Comparison of ENCODE assay signal across 1 worm cellular context in genomic region chrIII:2966462-2966861, ce11.
TF ChIP-seq lines count a peak whose summit lies in the region.

No protein-coding gene starts in this region.

TF ChIP-seq in whole organism, L1 larva, 84 proteins besides CTCF, POLR2A, EP300 and RAD21 (continued from another document):
- no peak for TF ChIP-seq lir-3 (tag; optimal IDR thresholded peaks at IDR 0.05; lab: Kevin White, UChicago; ENCODE audit: poor library complexity)
- no peak for TF ChIP-seq tlp-1 (tag; optimal IDR thresholded peaks at IDR 0.05; lab: Kevin White, UChicago)
- peak; percentile 81 for TF ChIP-seq dsc-1 (tag; optimal IDR thresholded peaks at IDR 0.05; lab: Kevin White, UChicago)
- TF ChIP-seq dpl-1 (GFP tag; optimal IDR thresholded peaks at IDR 0.05; lab: Kevin White, UChicago), result peak; percentile 90 to 91 (median 90)
- peak; percentile 67 for TF ChIP-seq blmp-1 (tag; optimal IDR thresholded peaks at IDR 0.05; lab: Kevin White, UChicago)
- peak; percentile 85 for TF ChIP-seq nhr-90 (tag; optimal IDR thresholded peaks at IDR 0.05; lab: Kevin White, UChicago; ENCODE audit: poor library complexity)
- TF ChIP-seq egl-27 (tag; optimal IDR thresholded peaks at IDR 0.05; lab: Kevin White, UChicago), result peak in 1 of 2 experiments; percentile 51
- peak; percentile 92 to 95 for TF ChIP-seq lin-35 (GFP tag; optimal IDR thresholded peaks at IDR 0.05; lab: Kevin White, UChicago)
- TF ChIP-seq snu-23 (GFP tag; optimal IDR thresholded peaks at IDR 0.05; lab: Kevin White, UChicago), result peak; percentile 94
- peak; percentile 89 for TF ChIP-seq nhr-20 (tag; optimal IDR thresholded peaks at IDR 0.05; lab: Kevin White, UChicago)
- peak; percentile 48 for TF ChIP-seq nhr-11 (tag; optimal IDR thresholded peaks at IDR 0.05; lab: Kevin White, UChicago)
- peak; percentile 61 for TF ChIP-seq ceh-8 (GFP tag; optimal IDR thresholded peaks at IDR 0.05; lab: Kevin White, UChicago)
- TF ChIP-seq isw-1 (GFP tag; IDR thresholded peaks at IDR 0.05; lab: Robert Waterston, UW), result peak; percentile 93
- no peak for TF ChIP-seq pag-3 (tag; optimal IDR thresholded peaks at IDR 0.05; lab: Kevin White, UChicago; ENCODE audit: borderline replicate concordance, insufficient read depth)
- TF ChIP-seq C16A3.4 (tag; optimal IDR thresholded peaks at IDR 0.05; lab: Kevin White, UChicago), result peak; percentile 81
- peak; percentile 86 for TF ChIP-seq xbp-1 (tag; optimal IDR thresholded peaks at IDR 0.05; lab: Kevin White, UChicago)
- TF ChIP-seq ceh-90 (tag; optimal IDR thresholded peaks at IDR 0.05; lab: Kevin White, UChicago), result peak; percentile 3
- TF ChIP-seq lin-15B (tag; optimal IDR thresholded peaks at IDR 0.05; lab: Kevin White, UChicago), result peak; percentile 77
- TF ChIP-seq ces-1 (GFP tag; optimal IDR thresholded peaks at IDR 0.05; lab: Kevin White, UChicago), result no peak
- peak; percentile 5 for TF ChIP-seq hpl-2 (GFP tag; optimal IDR thresholded peaks at IDR 0.05; lab: Kevin White, UChicago)
- peak; percentile 66 for TF ChIP-seq egl-13 (tag; optimal IDR thresholded peaks at IDR 0.05; lab: Kevin White, UChicago)
- TF ChIP-seq mep-1 (tag; optimal IDR thresholded peaks at IDR 0.05; lab: Kevin White, UChicago), result peak; percentile 83
- TF ChIP-seq alr-1 (tag; optimal IDR thresholded peaks at IDR 0.05; lab: Kevin White, UChicago; ENCODE audit: borderline replicate concordance), result no peak
